Worm (Caenorhabditis elegans) whole organism, L3 larva: ENCODE measurements around the gene pmp-1.
A peak's percentile ranks its signal among the peaks of the same experiment; 100 is the strongest.
"Not testable (repeated sequence)": the region's sequence is repeated elsewhere in the genome, so short reads cannot be mapped to it uniquely, and the experiment has no call there.

Source experiments
- R02D3.7 ChIP-seq: fragments of 150-350 bp; optimal IDR thresholded peaks from 2 replicates; lab custom pipeline; 2014; ENCODE audit warnings: missing biosample characterization, missing genetic modification characterization
- ZK546.5 ChIP-seq: sonication (generic microtip); optimal IDR thresholded peaks from 2 replicates; lab custom pipeline; 2017; ENCODE audit warnings: missing biosample characterization, missing genetic modification characterization
- aly-2 ChIP-seq: fragments of 150-350 bp; optimal IDR thresholded peaks from 2 replicates; lab custom pipeline; 2014; ENCODE audit warnings: missing biosample characterization, missing genetic modification characterization
- ceh-16 ChIP-seq: sonication (generic microtip); optimal IDR thresholded peaks from 2 replicates; lab custom pipeline; 2017; ENCODE audit warnings: missing biosample characterization, missing genetic modification characterization
- ceh-9 ChIP-seq: sonication (generic microtip); optimal IDR thresholded peaks from 2 replicates; lab custom pipeline; 2018; ENCODE audit warnings: missing biosample characterization, missing genetic modification characterization
- daf-12 ChIP-seq: fragments of 150-350 bp; optimal IDR thresholded peaks from 2 replicates; lab custom pipeline; 2014; ENCODE audit warnings: missing biosample characterization, missing genetic modification reagents, missing genetic modification characterization
- elt-1 ChIP-seq: fragments of 150-350 bp; optimal IDR thresholded peaks from 2 replicates; lab custom pipeline; 2014; ENCODE audit warnings: missing biosample characterization, missing genetic modification characterization
- elt-2 ChIP-seq: sonication (generic microtip); optimal IDR thresholded peaks from 2 replicates; lab custom pipeline; 2016; ENCODE audit warnings: missing genetic modification reagents, mild to moderate bottlenecking, missing genetic modification characterization, missing compliant biosample characterization
- elt-3 ChIP-seq, 3 experiments: fragments of 150-350 bp in 1 of 3; sonication (generic microtip) in 2 of 3; optimal IDR thresholded peaks; 2 replicates in 2 of 3; 4 replicates in 1 of 3; lab custom pipeline; 2014 to 2017; ENCODE audit warnings: missing biosample characterization in 3 of 3, missing genetic modification characterization in 3 of 3
- fkh-2 ChIP-seq: fragments of 150-350 bp; optimal IDR thresholded peaks from 2 replicates; lab custom pipeline; 2014; ENCODE audit warnings: missing biosample characterization, missing genetic modification reagents, missing genetic modification characterization
- fos-1 ChIP-seq: fragments of 150-350 bp; optimal IDR thresholded peaks from 2 replicates; lab custom pipeline; 2014; ENCODE audit warnings: missing biosample characterization, missing genetic modification characterization
- hmg-11 ChIP-seq: sonication (generic microtip); optimal IDR thresholded peaks from 2 replicates; lab custom pipeline; 2016; ENCODE audit warnings: missing genetic modification characterization, missing compliant biosample characterization
- jun-1 ChIP-seq: fragments of 150-350 bp; optimal IDR thresholded peaks from 2 replicates; lab custom pipeline; 2014; ENCODE audit warnings: missing biosample characterization, missing genetic modification reagents, missing genetic modification characterization
- lin-15B ChIP-seq: fragments of 150-350 bp; optimal IDR thresholded peaks from 2 replicates; lab custom pipeline; 2014; ENCODE audit warnings: missing biosample characterization, missing genetic modification characterization
- lin-39 ChIP-seq: fragments of 150-350 bp; optimal IDR thresholded peaks from 2 replicates; lab custom pipeline; 2018; ENCODE audit warnings: missing biosample characterization, missing genetic modification reagents, missing genetic modification characterization
- lsy-12 ChIP-seq: sonication (generic microtip); optimal IDR thresholded peaks from 2 replicates; lab custom pipeline; 2016; ENCODE audit warnings: mild to moderate bottlenecking, missing genetic modification characterization, missing compliant biosample characterization
- mdl-1 ChIP-seq: fragments of 150-350 bp; optimal IDR thresholded peaks from 2 replicates; lab custom pipeline; 2014; ENCODE audit warnings: missing biosample characterization, missing genetic modification characterization
- mml-1 ChIP-seq: fragments of 150-350 bp; sonication (generic microtip); optimal IDR thresholded peaks from 3 replicates; lab custom pipeline; 2014; ENCODE audit warnings: missing biosample characterization, missing genetic modification characterization
- nfya-1 ChIP-seq: sonication (generic microtip); optimal IDR thresholded peaks from 2 replicates; lab custom pipeline; 2017; ENCODE audit warnings: missing genetic modification characterization, mild to moderate bottlenecking, missing compliant biosample characterization, antibody characterized with exemption, moderate library complexity; ENCODE audit not compliant: insufficient read depth
- nhr-11 ChIP-seq: fragments of 150-350 bp; optimal IDR thresholded peaks from 2 replicates; lab custom pipeline; 2014; ENCODE audit warnings: missing biosample characterization, missing genetic modification characterization
- nhr-12 ChIP-seq: fragments of 150-350 bp; optimal IDR thresholded peaks from 2 replicates; lab custom pipeline; 2014; ENCODE audit warnings: missing biosample characterization, missing genetic modification characterization
- nhr-23 ChIP-seq: fragments of 150-350 bp; optimal IDR thresholded peaks from 2 replicates; lab custom pipeline; 2014; ENCODE audit warnings: missing biosample characterization, missing genetic modification reagents, missing genetic modification characterization
- nhr-25 ChIP-seq: sonication (generic microtip); optimal IDR thresholded peaks from 2 replicates; lab custom pipeline; 2017; ENCODE audit warnings: missing biosample characterization, missing genetic modification characterization
- nhr-28 ChIP-seq: fragments of 150-350 bp; optimal IDR thresholded peaks from 2 replicates; lab custom pipeline; 2014; ENCODE audit warnings: missing biosample characterization, missing genetic modification characterization
- nhr-43 ChIP-seq: sonication (generic microtip); optimal IDR thresholded peaks from 2 replicates; lab custom pipeline; 2016; ENCODE audit warnings: mild to moderate bottlenecking, missing genetic modification characterization, missing compliant biosample characterization; ENCODE audit not compliant: poor library complexity, severe bottlenecking
- nhr-67 ChIP-seq: fragments of 150-350 bp; optimal IDR thresholded peaks from 2 replicates; lab custom pipeline; 2014; ENCODE audit warnings: missing biosample characterization, missing genetic modification characterization
- nhr-76 ChIP-seq: fragments of 150-350 bp; sonication (generic microtip); optimal IDR thresholded peaks from 5 replicates; lab custom pipeline; 2014; ENCODE audit warnings: missing biosample characterization, missing genetic modification characterization
- nhr-77 ChIP-seq: fragments of 150-350 bp; optimal IDR thresholded peaks from 2 replicates; lab custom pipeline; 2014; ENCODE audit warnings: missing biosample characterization, missing genetic modification characterization
- pha-4 ChIP-seq: fragments of 150-350 bp; optimal IDR thresholded peaks from 2 replicates; lab custom pipeline; 2014; ENCODE audit warnings: missing biosample characterization, missing genetic modification reagents, missing genetic modification characterization
- sea-2 ChIP-seq: fragments of 150-350 bp; sonication (generic microtip); optimal IDR thresholded peaks from 4 replicates; lab custom pipeline; 2014; ENCODE audit warnings: missing biosample characterization, missing genetic modification reagents, missing genetic modification characterization
- skn-1 ChIP-seq: fragments of 150-350 bp; optimal IDR thresholded peaks from 2 replicates; lab custom pipeline; 2014; ENCODE audit warnings: missing biosample characterization, missing genetic modification characterization
- unc-39 ChIP-seq: sonication (generic microtip); optimal IDR thresholded peaks from 4 replicates; lab custom pipeline; 2017; ENCODE audit warnings: missing biosample characterization, missing genetic modification characterization
- unc-62 ChIP-seq: fragments of 150-350 bp; sonication (generic microtip); optimal IDR thresholded peaks from 4 replicates; lab custom pipeline; 2014; ENCODE audit warnings: missing biosample characterization, missing genetic modification reagents, missing genetic modification characterization
- zag-1 ChIP-seq: fragments of 150-350 bp; optimal IDR thresholded peaks from 2 replicates; lab custom pipeline; 2014; ENCODE audit warnings: missing biosample characterization, missing genetic modification characterization
- ztf-11 ChIP-seq: fragments of 150-350 bp; optimal IDR thresholded peaks from 2 replicates; lab custom pipeline; 2014; ENCODE audit warnings: missing biosample characterization, missing genetic modification characterization
- ztf-4 ChIP-seq: fragments of 150-350 bp; optimal IDR thresholded peaks from 2 replicates; lab custom pipeline; 2014; ENCODE audit warnings: missing biosample characterization, missing genetic modification characterization

pmp-1 gene

DNA sequence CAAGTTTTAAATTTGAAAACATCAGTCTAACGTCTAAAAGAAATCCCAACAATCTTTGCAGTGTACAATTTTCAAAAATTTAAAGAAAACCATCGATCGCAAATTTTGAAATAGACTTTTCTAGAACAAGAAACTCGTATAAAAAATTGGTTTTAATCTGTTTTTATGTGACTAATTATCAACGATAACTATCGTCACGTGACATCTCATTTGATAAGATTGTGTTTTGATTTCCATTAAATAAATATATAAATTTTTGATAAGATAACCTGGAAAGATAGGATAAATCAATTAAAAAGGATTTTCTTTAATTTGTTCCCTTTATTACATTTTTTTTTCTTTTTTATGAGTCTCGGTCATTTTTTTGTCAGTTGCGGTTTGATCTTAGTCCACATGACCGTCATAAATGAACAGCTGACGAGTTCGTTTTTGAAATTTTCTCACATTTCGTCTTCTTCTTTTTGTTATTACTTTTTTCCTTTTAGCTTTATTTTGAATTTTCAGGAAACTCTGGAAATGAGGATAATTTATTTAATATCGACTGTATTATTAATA is 26.1 kb upstream of the pmp-1 start, which contains the start of gene asm-1:
Gene asm-1 (plus strand): TSS at position 505 of the 555 bp plus-strand sequence.
- TF ChIP-seq ztf-11 (tag; lab: Kevin White, UChicago) (no peak), jun-1 (tag; lab: Kevin White, UChicago) (no peak), elt-2 (tag; lab: Kevin White, UChicago) (peak; percentile 26)
- TF ChIP-seq, all 47 proteins: peak for 1

DNA sequence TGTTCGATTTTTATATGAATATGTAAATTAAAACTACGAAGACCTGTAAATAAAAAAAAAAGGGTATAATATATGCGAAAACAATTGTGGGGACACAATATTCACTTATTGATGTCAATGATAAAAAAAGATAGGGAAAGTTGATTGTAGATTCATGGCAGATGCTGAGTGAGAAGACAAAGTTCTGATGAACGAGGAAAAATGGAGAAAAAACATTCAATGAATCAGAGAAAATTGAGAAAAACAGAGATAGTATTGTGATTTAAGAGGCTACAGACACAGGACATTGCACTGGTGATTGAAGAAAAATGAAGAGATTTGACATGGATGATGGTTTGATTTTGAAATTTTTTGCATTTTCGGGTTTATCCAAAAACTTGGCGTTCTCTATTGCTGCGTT is 25.1 kb upstream of the pmp-1 start:
- TF ChIP-seq nhr-23 (tag; lab: Kevin White, UChicago) (no peak), nhr-25 (tag; lab: Kevin White, UChicago) (no peak), mdl-1 (tag; lab: Kevin White, UChicago) (no peak), nhr-12 (no peak), sea-2 (no peak), pha-4 (tag; lab: Kevin White, UChicago) (no peak), mml-1 (tag; lab: Kevin White, UChicago) (no peak), nhr-77 (no peak), nhr-67 (no peak), nhr-76 (tag; lab: Kevin White, UChicago) (no peak), aly-2 (tag; lab: Kevin White, UChicago) (no peak), fkh-2 (tag; lab: Kevin White, UChicago) (no peak), ZK546.5 (no peak), lin-15B (tag; lab: Kevin White, UChicago) (no peak), R02D3.7 (tag; lab: Kevin White, UChicago) (no peak), unc-62 (GFP tag; lab: Kevin White, UChicago) (no peak), ceh-16 (tag; lab: Kevin White, UChicago) (no peak), unc-39 (tag; lab: Kevin White, UChicago) (no peak), lin-39 (tag; lab: Kevin White, UChicago) (no peak)

DNA sequence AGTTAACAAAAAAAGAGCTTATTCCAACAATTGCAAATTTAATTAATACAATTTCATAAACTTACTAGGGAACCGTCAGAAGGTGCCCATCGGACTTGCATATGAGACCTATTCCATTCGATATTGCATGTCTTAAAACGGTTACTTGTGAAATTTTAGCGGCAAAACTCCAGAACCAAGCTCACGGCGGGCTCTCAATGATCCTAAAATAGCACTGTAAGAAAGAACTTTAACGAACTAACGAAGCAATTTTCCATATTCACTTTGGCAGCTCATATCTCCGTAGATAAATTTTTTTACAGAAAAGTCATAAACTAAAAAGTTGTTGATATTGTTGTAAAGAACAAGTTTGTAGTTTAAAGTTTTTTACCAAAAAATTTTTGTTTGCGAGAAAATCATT is 24.1 kb upstream of the pmp-1 start, which contains the start of gene B0252.3:
Gene B0252.3 (minus strand): TSS at position 101 of the 400 bp plus-strand sequence.
- not testable (repeated sequence) for TF ChIP-seq elt-1, nhr-43, daf-12 (tag; lab: Kevin White, UChicago)

DNA sequence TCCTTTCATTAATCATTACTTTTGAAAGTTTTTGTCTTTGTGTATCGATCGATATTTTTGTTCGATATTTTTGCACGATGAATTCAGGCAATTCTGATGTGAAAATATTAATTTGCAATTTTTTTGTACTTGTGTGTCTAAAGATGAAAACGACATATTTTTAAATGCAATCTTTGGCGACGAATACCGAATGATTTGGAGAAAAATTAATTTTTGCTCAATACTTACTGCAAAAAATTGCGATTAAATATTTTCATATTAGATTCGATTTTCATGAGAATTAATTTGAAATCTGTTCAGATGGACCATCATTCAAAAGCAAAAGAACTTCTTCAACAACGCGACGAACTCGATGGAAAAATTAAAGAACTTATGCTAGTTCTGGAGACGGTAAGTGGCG is 18.2 kb upstream of the pmp-1 start, which contains the start of gene psmd-9:
Gene psmd-9 (plus strand): TSS at position 301 of the 400 bp plus-strand sequence.
- TF ChIP-seq elt-1 (tag; lab: Kevin White, UChicago): no peak
- no peak for TF ChIP-seq fos-1
- no peak for TF ChIP-seq sea-2
- no peak for TF ChIP-seq hmg-11
- no peak for TF ChIP-seq nhr-28 (tag; lab: Kevin White, UChicago)
- no peak for TF ChIP-seq mdl-1 (tag; lab: Kevin White, UChicago)
- TF ChIP-seq ztf-4 (tag; lab: Kevin White, UChicago): no peak
- TF ChIP-seq nfya-1 (tag; lab: Kevin White, UChicago): no peak
- no peak for TF ChIP-seq mml-1 (tag; lab: Kevin White, UChicago)
- no peak for TF ChIP-seq nhr-43 (tag; lab: Kevin White, UChicago)
- TF ChIP-seq ceh-9 (tag; lab: Kevin White, UChicago): no peak
- TF ChIP-seq nhr-11: no peak
- TF ChIP-seq lsy-12 (tag; lab: Kevin White, UChicago): no peak
- TF ChIP-seq fkh-2 (tag; lab: Kevin White, UChicago): no peak
- TF ChIP-seq nhr-12: no peak
- no peak for TF ChIP-seq elt-3 (tag; optimal IDR thresholded peaks at IDR 0.05; lab: Kevin White, UChicago)
- no peak for TF ChIP-seq skn-1
- TF ChIP-seq zag-1 (tag; lab: Kevin White, UChicago): no peak
- TF ChIP-seq, all 47 proteins: peak for 0
